Worm (Caenorhabditis elegans) whole organism, L4 larva: ENCODE results near the gene T22F3.11.

Experiments used
- ctbp-1 ChIP-seq: fragments of 200-800 bp; sonication (Bioruptor generic); IDR thresholded peaks from 2 replicates; pipeline ENCODE4 v1.3.6; 2022; ENCODE audit warnings: missing genetic modification reagents, missing genetic modification characterization, missing compliant biosample characterization
- nhr-6 ChIP-seq: fragments of 150-350 bp; optimal IDR thresholded peaks from 2 replicates; lab custom pipeline; 2014; ENCODE audit warnings: missing biosample characterization, missing genetic modification characterization

- no peak for TF ChIP-seq ctbp-1 (GFP tag; lab: Robert Waterston, UW)
- no peak for TF ChIP-seq nhr-6
Observed at ce11 chrV:3649473-3649872, 35.1 kb upstream of the T22F3.11 start, which contains the start of gene str-114.
